Fruit fly (Drosophila melanogaster): ENCODE measurements around the gene CtsK1.
A peak's percentile ranks its signal among the peaks of the same experiment; 100 is the strongest.

The CtsK1 gene

DNA sequence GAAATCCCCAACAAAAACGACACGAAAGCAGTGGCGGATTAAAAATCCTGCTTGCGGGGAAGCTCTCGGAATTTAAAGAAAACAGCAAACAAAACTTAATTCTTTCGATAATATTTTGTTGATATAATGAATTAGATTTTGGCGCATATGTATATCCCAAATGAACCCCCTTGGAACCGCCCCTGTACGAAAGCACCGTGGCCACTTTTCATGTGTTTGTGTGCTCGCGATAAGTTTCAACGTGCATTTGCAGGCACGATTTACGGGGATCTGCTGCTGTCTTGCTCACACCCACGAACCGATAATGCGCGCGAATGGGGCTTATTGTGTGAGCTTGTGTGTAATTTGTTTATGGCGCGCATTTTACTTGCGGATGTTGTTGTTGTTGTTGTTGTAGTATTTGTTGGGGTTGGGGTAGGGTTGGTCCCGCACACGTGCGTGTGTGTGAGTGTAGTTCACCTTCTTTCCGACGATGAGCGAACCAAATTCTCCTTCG, 11.0 kb downstream of the CtsK1 start (continued):
- TF ChIP-seq al (GFP tag; IDR thresholded peaks at IDR 0.05) = peak; percentile 76; the same call in 1 of the 2 replicates
- TF ChIP-seq crc (GFP tag; optimal IDR thresholded peaks at IDR 0.05) = peak; percentile 95
- peak; percentile 96 for TF ChIP-seq CG8944 (GFP tag; optimal IDR thresholded peaks at IDR 0.05)
- TF ChIP-seq Oaz (GFP tag; IDR thresholded peaks at IDR 0.05) = peak; percentile 94
- peak; percentile 38 for TF ChIP-seq Dp (GFP tag; optimal IDR thresholded peaks at IDR 0.05)
- TF ChIP-seq bigmax (GFP tag; optimal IDR thresholded peaks at IDR 0.05) = peak; percentile 33
- peak; percentile 94 for TF ChIP-seq tx (GFP tag; optimal IDR thresholded peaks at IDR 0.05)
- peak; percentile 78 for TF ChIP-seq ham (GFP tag; IDR thresholded peaks at IDR 0.05)
- TF ChIP-seq Adf1 (GFP tag; IDR thresholded peaks at IDR 0.05) = peak; percentile 75
- peak; percentile 95 for TF ChIP-seq tap (tag; optimal IDR thresholded peaks at IDR 0.05)
- peak; percentile 94 for TF ChIP-seq jumu (GFP tag; optimal IDR thresholded peaks at IDR 0.05)
- peak; percentile 89 for TF ChIP-seq danr (GFP tag; IDR thresholded peaks at IDR 0.05)
- peak; percentile 92 for TF ChIP-seq NC2β (GFP tag; optimal IDR thresholded peaks at IDR 0.05)
- TF ChIP-seq repo (GFP tag; optimal IDR thresholded peaks at IDR 0.05) = peak; percentile 94
- TF ChIP-seq CG7556 (GFP tag; optimal IDR thresholded peaks at IDR 0.05) = peak; percentile 93
- TF ChIP-seq nmo (GFP tag; optimal IDR thresholded peaks at IDR 0.05) = peak; percentile 96
- TF ChIP-seq oc (tag; optimal IDR thresholded peaks at IDR 0.05) = peak; percentile 97
- TF ChIP-seq Ptx1 (GFP tag; IDR thresholded peaks at IDR 0.05) = peak; percentile 91
- peak; percentile 96 for TF ChIP-seq CG9609 (GFP tag; optimal IDR thresholded peaks at IDR 0.05)
- TF ChIP-seq Hmx (GFP tag; optimal IDR thresholded peaks at IDR 0.05) = peak; percentile 88
- TF ChIP-seq Fer1 (GFP tag; optimal IDR thresholded peaks at IDR 0.05) = peak; percentile 94
- peak; percentile 94 for TF ChIP-seq CG4820 (GFP tag; optimal IDR thresholded peaks at IDR 0.05)
- TF ChIP-seq dmrt99B (tag; optimal IDR thresholded peaks at IDR 0.05) = peak; percentile 98
- TF ChIP-seq CG6654 (GFP tag; optimal IDR thresholded peaks at IDR 0.05) = peak; percentile 83
- peak; percentile 96 for TF ChIP-seq CG14014 (GFP tag; IDR thresholded peaks at IDR 0.05)
- peak; percentile 94 for TF ChIP-seq CG11723 (GFP tag; optimal IDR thresholded peaks at IDR 0.05)
- peak; percentile 97 for TF ChIP-seq CG17328 (GFP tag; IDR thresholded peaks at IDR 0.05)
- TF ChIP-seq Hsf (GFP tag; optimal IDR thresholded peaks at IDR 0.05) = peak; percentile 96
- no peak for TF ChIP-seq Kr (GFP tag; optimal IDR thresholded peaks at IDR 0.05)
- TF ChIP-seq CG15073 (GFP tag; optimal IDR thresholded peaks at IDR 0.05) = peak; percentile 75
- no peak for TF ChIP-seq slou (GFP tag; optimal IDR thresholded peaks at IDR 0.05)
- TF ChIP-seq odd (GFP tag; optimal IDR thresholded peaks at IDR 0.05) = peak; percentile 90
- TF ChIP-seq NC2α (GFP tag; optimal IDR thresholded peaks at IDR 0.05) = peak; percentile 88
- TF ChIP-seq croc (GFP tag; conservative IDR thresholded peaks at IDR 0.05) = peak; percentile 85
- TF ChIP-seq ATbp (GFP tag; optimal IDR thresholded peaks at IDR 0.05) = peak; percentile 95
- TF ChIP-seq ERR (GFP tag; optimal IDR thresholded peaks at IDR 0.05) = peak; percentile 94
- TF ChIP-seq cwo (GFP tag; optimal IDR thresholded peaks at IDR 0.05) = peak; percentile 91
- no peak for TF ChIP-seq CG6791 (GFP tag; IDR thresholded peaks at IDR 0.05; ENCODE audit: partially characterized antibody)
- no peak for TF ChIP-seq pita (GFP tag; optimal IDR thresholded peaks at IDR 0.05)
- TF ChIP-seq Max (GFP tag; optimal IDR thresholded peaks at IDR 0.05) = peak; percentile 92
- peak; percentile 80 for TF ChIP-seq btn (GFP tag; optimal IDR thresholded peaks at IDR 0.05)
- TF ChIP-seq Scr (GFP tag; IDR thresholded peaks at IDR 0.05; ENCODE audit: partially characterized antibody) = no peak
- no peak; the same call in 1 of the 2 replicates for TF ChIP-seq Gsc (GFP tag; IDR thresholded peaks at IDR 0.05)
- peak; percentile 99 for TF ChIP-seq ken (GFP tag; IDR thresholded peaks at IDR 0.05)
- peak; percentile 64; the same call in 1 of the 2 replicates for TF ChIP-seq Poxn (GFP tag; IDR thresholded peaks at IDR 0.05)
- peak; percentile 95 to 96 for TF ChIP-seq chif (GFP tag; optimal IDR thresholded peaks at IDR 0.05)
- TF ChIP-seq Hr3 (GFP tag; optimal IDR thresholded peaks at IDR 0.05) = peak; percentile 93
- peak; percentile 97 for TF ChIP-seq CG10366 (GFP tag; IDR thresholded peaks at IDR 0.05)
- peak; percentile 93 for TF ChIP-seq CG31441 (GFP tag; IDR thresholded peaks at IDR 0.05)
- TF ChIP-seq Vsx1 (GFP tag; optimal IDR thresholded peaks at IDR 0.05) = peak; percentile 89
- peak; percentile 96 for TF ChIP-seq PHDP (tag; optimal IDR thresholded peaks at IDR 0.05)

Measured in whole organism, embryonic.